Fruit fly (Drosophila melanogaster): Measurements from ENCODE around the gene CG13599.
A peak's percentile ranks its signal among the peaks of the same experiment; 100 is the strongest.

The CG13599 gene

dm6 chr3R:23941643-23942424 lies 10.4 kb downstream of the CG13599 start (continued):
- TF ChIP-seq Bdp1 (GFP tag; optimal IDR thresholded peaks at IDR 0.05) (no peak), CkIIα-i1 (GFP tag; IDR thresholded peaks at IDR 0.05) (no peak), Lim3 (GFP tag; IDR thresholded peaks at IDR 0.05) (no peak), CG10654 (GFP tag; optimal IDR thresholded peaks at IDR 0.05) (no peak), CG14860 (GFP tag; IDR thresholded peaks at IDR 0.05; ENCODE audit: partially characterized antibody) (no peak), CG4707 (GFP tag; optimal IDR thresholded peaks at IDR 0.05) (no peak), trh (GFP tag; optimal IDR thresholded peaks at IDR 0.05) (no peak), CG6689 (GFP tag; IDR thresholded peaks at IDR 0.05) (peak; percentile 66), CG34376 (GFP tag; optimal IDR thresholded peaks at IDR 0.05) (no peak), CG12299 (tag; optimal IDR thresholded peaks at IDR 0.05) (no peak), CG10274 (GFP tag; optimal IDR thresholded peaks at IDR 0.05) (no peak)

dm6 chr3R:23942550-23942949 lies 11.1 kb downstream of the CG13599 start:
- TF ChIP-seq fu2 (GFP tag; optimal IDR thresholded peaks at IDR 0.05) (no peak), prd (optimal IDR thresholded peaks at IDR 0.05) (no peak), prd (GFP tag; IDR thresholded peaks at IDR 0.05) (0 out of 3 replicates have a peak, but pooled peaks have one; percentile 13), Camta (GFP tag; optimal IDR thresholded peaks at IDR 0.05) (peak; percentile 26), CG2678 (tag; optimal IDR thresholded peaks at IDR 0.05) (no peak), Antp (GFP tag; optimal IDR thresholded peaks at IDR 0.05) (peak; percentile 27), pb (GFP tag; optimal IDR thresholded peaks at IDR 0.05) (peak; percentile 61), CG11093 (GFP tag; IDR thresholded peaks at IDR 0.05) (0 out of 3 replicates have a peak, but pooled peaks have one; percentile 23), CG8478 (optimal IDR thresholded peaks at IDR 0.05) (peak; percentile 13), HLHmδ (GFP tag; optimal IDR thresholded peaks at IDR 0.05) (no peak), CHES-1-like (GFP tag; optimal IDR thresholded peaks at IDR 0.05) (peak; percentile 10)

dm6 chr3R:23942965-23943413 lies 11.6 kb downstream of the CG13599 start, which contains the start of gene Gdh:
Gdh (minus strand) TSS chr3R:23943101.
- TF ChIP-seq gem (tag; optimal IDR thresholded peaks at IDR 0.05) (no peak), Atf-2 (GFP tag; optimal IDR thresholded peaks at IDR 0.05) (no peak), Antp (GFP tag; optimal IDR thresholded peaks at IDR 0.05) (no peak), NfI (GFP tag; optimal IDR thresholded peaks at IDR 0.05) (peak; percentile 26), CG17912 (GFP tag; optimal IDR thresholded peaks at IDR 0.05) (no peak), BtbVII (GFP tag; optimal IDR thresholded peaks at IDR 0.05) (peak; percentile 21), D (optimal IDR thresholded peaks at IDR 0.05) (no peak), D (GFP tag; optimal IDR thresholded peaks at IDR 0.05) (no peak), nom (GFP tag; optimal IDR thresholded peaks at IDR 0.05) (peak; percentile 72), ERR (GFP tag; optimal IDR thresholded peaks at IDR 0.05) (peak; percentile 40), CG17385 (GFP tag; optimal IDR thresholded peaks at IDR 0.05) (peak; percentile 52), klu (GFP tag; IDR thresholded peaks at IDR 0.05) (no peak), bcd (GFP tag; optimal IDR thresholded peaks at IDR 0.05) (peak; percentile 4), sisA (GFP tag; IDR thresholded peaks at IDR 0.05) (no peak), CG34376 (GFP tag; optimal IDR thresholded peaks at IDR 0.05) (peak; percentile 89), E2f2 (GFP tag; IDR thresholded peaks at IDR 0.05) (peak; percentile 47; the same call in 1 of the 2 replicates), bbx (GFP tag; IDR thresholded peaks at IDR 0.05; ENCODE audit: partially characterized antibody) (0 out of 2 replicates have a peak, but pooled peaks have one; percentile 46), CG17328 (GFP tag; IDR thresholded peaks at IDR 0.05) (peak; percentile 32; the same call in 1 of the 2 replicates), B-H2 (GFP tag; optimal IDR thresholded peaks at IDR 0.05) (peak; percentile 59), CG6791 (GFP tag; IDR thresholded peaks at IDR 0.05; ENCODE audit: partially characterized antibody) (no peak), amos (GFP tag; IDR thresholded peaks at IDR 0.05; ENCODE audit: partially characterized antibody) (peak; percentile 60; the same call in 1 of the 2 replicates), CG6254 (GFP tag; optimal IDR thresholded peaks at IDR 0.05) (no peak), tgo (GFP tag; IDR thresholded peaks at IDR 0.05) (no peak), hkb (optimal IDR thresholded peaks at IDR 0.05) (no peak), hkb (GFP tag; IDR thresholded peaks at IDR 0.05) (peak; percentile 55; the same call in 1 of the 2 replicates), prd (optimal IDR thresholded peaks at IDR 0.05) (no peak), prd (GFP tag; IDR thresholded peaks at IDR 0.05) (no peak), esg (GFP tag; conservative IDR thresholded peaks at IDR 0.05) (no peak), pzg (GFP tag; optimal IDR thresholded peaks at IDR 0.05) (peak; percentile 17)
